Comparison of ENCODE assay signal across 4 fruit fly cellular contexts in genomic region chr3L:10858569-10858968, dm6.
A peak's percentile ranks its signal among the peaks of the same experiment; 100 is the strongest.
TF ChIP-seq lines count a peak whose summit lies in the region.

No protein-coding gene starts in this region.

- no peak for TF ChIP-seq CTCF in whole organism, embryonic (GFP tag; optimal IDR thresholded peaks at IDR 0.05; lab: Kevin White, UChicago)

TF ChIP-seq in whole organism, embryonic, 481 proteins besides CTCF, POLR2A, EP300 and RAD21 (continues in another document):
- TF ChIP-seq CG2199 (GFP tag; IDR thresholded peaks at IDR 0.05; lab: Robert Waterston, UW): peak; percentile 47; the same call in 2 of the 3 replicates
- peak; percentile 15 for TF ChIP-seq CG8924 (tag; optimal IDR thresholded peaks at IDR 0.05; lab: Kevin White, UChicago)
- no peak for TF ChIP-seq Adf1 (GFP tag; IDR thresholded peaks at IDR 0.05; lab: Robert Waterston, UW)
- TF ChIP-seq pros (GFP tag; optimal IDR thresholded peaks at IDR 0.05; lab: Kevin White, UChicago): no peak
- peak; percentile 76 for TF ChIP-seq ac (GFP tag; optimal IDR thresholded peaks at IDR 0.05; lab: Kevin White, UChicago)
- no peak for TF ChIP-seq CG9876 (GFP tag; optimal IDR thresholded peaks at IDR 0.05; lab: Kevin White, UChicago)
- TF ChIP-seq Hsf (GFP tag; optimal IDR thresholded peaks at IDR 0.05; lab: Kevin White, UChicago): no peak
- no peak for TF ChIP-seq CG42726 (GFP tag; IDR thresholded peaks at IDR 0.05; lab: Robert Waterston, UW; ENCODE audit: partially characterized antibody)
- TF ChIP-seq sim (GFP tag; IDR thresholded peaks at IDR 0.05; lab: Robert Waterston, UW): no peak
- TF ChIP-seq tx (GFP tag; optimal IDR thresholded peaks at IDR 0.05; lab: Kevin White, UChicago): no peak
- no peak for TF ChIP-seq dysf (GFP tag; IDR thresholded peaks at IDR 0.05; lab: Robert Waterston, UW)
- TF ChIP-seq Hmx (GFP tag; optimal IDR thresholded peaks at IDR 0.05; lab: Kevin White, UChicago): no peak
- TF ChIP-seq CG1792 (GFP tag; optimal IDR thresholded peaks at IDR 0.05; lab: Kevin White, UChicago): no peak
- no peak for TF ChIP-seq tgo (GFP tag; IDR thresholded peaks at IDR 0.05; lab: Robert Waterston, UW)
- no peak for TF ChIP-seq ftz-f1 (GFP tag; optimal IDR thresholded peaks at IDR 0.05; lab: Kevin White, UChicago)
- no peak for TF ChIP-seq jigr1 (GFP tag; IDR thresholded peaks at IDR 0.05; lab: Robert Waterston, UW)
- TF ChIP-seq Six4 (GFP tag; optimal IDR thresholded peaks at IDR 0.05; lab: Kevin White, UChicago): no peak
- TF ChIP-seq lola (GFP tag; optimal IDR thresholded peaks at IDR 0.05; lab: Kevin White, UChicago): peak in 1 of 3 experiments; percentile 38
- TF ChIP-seq gro (GFP tag; optimal IDR thresholded peaks at IDR 0.05; lab: Kevin White, UChicago): no peak
- TF ChIP-seq CG31441 (GFP tag; IDR thresholded peaks at IDR 0.05; lab: Robert Waterston, UW): 0 out of 2 replicates have a peak, but pooled peaks have one; percentile 11
- TF ChIP-seq CG17328 (GFP tag; IDR thresholded peaks at IDR 0.05; lab: Robert Waterston, UW): no peak
- TF ChIP-seq pho (GFP tag; optimal IDR thresholded peaks at IDR 0.05; lab: Kevin White, UChicago): no peak
- no peak for TF ChIP-seq gce (GFP tag; IDR thresholded peaks at IDR 0.05; lab: Robert Waterston, UW)

TF ChIP-seq in whole organism, prepupa, 60 proteins besides CTCF, POLR2A, EP300 and RAD21:
- peak; percentile 8 for TF ChIP-seq esn (GFP tag; optimal IDR thresholded peaks at IDR 0.05; lab: Kevin White, UChicago)
- TF ChIP-seq achi (GFP tag; optimal IDR thresholded peaks at IDR 0.05; lab: Kevin White, UChicago): no peak
- TF ChIP-seq fkh (GFP tag; optimal IDR thresholded peaks at IDR 0.05; lab: Kevin White, UChicago): peak; percentile 86
- 0 out of 3 replicates have a peak, but pooled peaks have one; percentile 12 for TF ChIP-seq CG6163 (GFP tag; IDR thresholded peaks at IDR 0.05; lab: Robert Waterston, UW)
- TF ChIP-seq Gug (GFP tag; IDR thresholded peaks at IDR 0.05; lab: Robert Waterston, UW): no peak
- TF ChIP-seq CG34406 (GFP tag; optimal IDR thresholded peaks at IDR 0.05; lab: Kevin White, UChicago): peak; percentile 5
- TF ChIP-seq vri (GFP tag; optimal IDR thresholded peaks at IDR 0.05; lab: Kevin White, UChicago): peak; percentile 9

TF ChIP-seq in whole organism, pupa, 21 proteins besides CTCF, POLR2A, EP300 and RAD21:
- no peak for TF ChIP-seq gl (tag; optimal IDR thresholded peaks at IDR 0.05; lab: Kevin White, UChicago)
- no peak for TF ChIP-seq D1 (tag; optimal IDR thresholded peaks at IDR 0.05; lab: Kevin White, UChicago)
- peak; percentile 11 for TF ChIP-seq Snoo (tag; optimal IDR thresholded peaks at IDR 0.05; lab: Kevin White, UChicago)

TF ChIP-seq in whole organism, wandering third instar larva, 38 proteins besides CTCF, POLR2A, EP300 and RAD21:
- TF ChIP-seq GATAd (GFP tag; optimal IDR thresholded peaks at IDR 0.05; lab: Kevin White, UChicago): peak; percentile 33
- no peak for TF ChIP-seq HLH106 (tag; optimal IDR thresholded peaks at IDR 0.05; lab: Kevin White, UChicago)
TF ChIP-seq in whole organism, wandering third instar larva: peak in this region for 1.

Comparison
In these comparisons a context has a peak if more than half of its experiments do, and no peak if none do; other contexts are left out.
1. Of the 7 proteins assayed by ChIP-seq in both whole organism, embryonic and whole organism, prepupa: peak only in whole organism, embryonic: Blimp-1; only in whole organism, prepupa: none; in both: none; in neither: 6.